Worm (Caenorhabditis elegans) whole organism, dauer: Measurements from ENCODE around the gene sdz-32.
"Not testable (repeated sequence)": the region's sequence is repeated elsewhere in the genome, so short reads cannot be mapped to it uniquely, and the experiment has no call there.

ENCODE experiments used
- unc-62 ChIP-seq: sonication (generic microtip); optimal IDR thresholded peaks from 2 replicates; lab custom pipeline; 2017; ENCODE audit warnings: missing biosample characterization, missing genetic modification reagents, missing genetic modification characterization

sdz-32 gene

ce11 chrII:3447906-3448305, 25.9 kb upstream of the sdz-32 start, which contains the start of gene C16C8.21:
Gene C16C8.21 (plus strand): TSS chrII:3448206.
- no peak for TF ChIP-seq unc-62

ce11 chrII:3448776-3449280, 25.0 kb upstream of the sdz-32 start, which contains the start of gene C16C8.25:
Gene C16C8.25 (plus strand): TSS chrII:3449230.
- no peak for TF ChIP-seq unc-62

DNA sequence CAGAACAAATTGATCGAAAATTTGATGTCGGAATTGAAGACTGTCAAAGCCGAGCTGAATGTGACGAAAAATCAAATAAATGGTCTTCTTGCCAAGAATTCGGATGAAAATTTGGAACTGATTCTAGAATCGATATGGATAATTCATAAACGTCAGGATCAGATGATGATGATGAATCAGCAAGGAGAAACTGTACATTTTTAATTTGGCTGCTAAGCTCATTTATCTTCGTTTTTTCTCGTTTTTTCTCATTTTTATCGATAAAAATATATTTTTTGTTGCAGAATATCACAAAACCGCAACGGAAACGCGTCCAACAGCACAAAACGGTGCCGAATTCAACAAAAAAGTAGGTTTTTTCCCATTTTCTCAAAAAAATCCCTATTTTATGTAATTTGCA, 24.3 kb upstream of the sdz-32 start, which contains the start of gene C16C8.14:
Gene C16C8.14, plus strand, starts transcription at position 301 of the 400 bp plus-strand sequence.
- TF ChIP-seq unc-62, result not testable (repeated sequence)

ce11 chrII:3452421-3452820, 21.4 kb upstream of the sdz-32 start, which contains the start of gene C16C8.12:
Gene C16C8.12 (plus strand): TSS chrII:3452721.
- no peak for TF ChIP-seq unc-62

ce11 chrII:3453521-3453920, 20.3 kb upstream of the sdz-32 start, which contains the start of gene C16C8.11:
Gene C16C8.11 (plus strand): TSS chrII:3453708.
- TF ChIP-seq unc-62, result no peak

- no peak for TF ChIP-seq unc-62
Observed at ce11 chrII:3458209-3458608, 15.6 kb upstream of the sdz-32 start, which contains the start of the genes C16C8.26 and C16C8.19. Gene C16C8.26 (minus strand): TSS chrII:3458309. Gene C16C8.19 (plus strand): TSS chrII:3458487.

- TF ChIP-seq unc-62, result no peak
Observed at ce11 chrII:3459199-3459598, 14.6 kb upstream of the sdz-32 start.

DNA sequence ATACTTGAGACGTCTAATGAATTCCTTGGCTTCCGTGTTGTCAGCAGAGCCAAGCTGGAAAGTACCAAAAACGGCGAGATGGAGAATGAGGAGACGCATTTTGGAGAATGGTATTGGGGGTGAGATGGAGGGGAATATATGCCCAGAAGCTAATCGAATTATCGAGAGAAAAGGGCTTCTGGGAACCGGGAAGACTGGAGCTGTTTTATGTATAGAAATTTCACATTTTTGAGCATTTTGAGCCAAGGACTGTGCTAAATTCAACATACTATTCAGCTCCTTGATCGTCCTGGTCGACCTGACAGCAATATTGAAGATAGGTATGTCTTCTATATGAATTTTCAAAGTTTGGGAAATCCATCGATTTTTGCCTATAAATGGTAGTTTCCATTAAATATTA, 13.8 kb upstream of the sdz-32 start, which contains the start of gene C16C8.7:
Gene C16C8.7, minus strand, starts transcription at position 101 of the 400 bp plus-strand sequence.
- no peak for TF ChIP-seq unc-62

DNA sequence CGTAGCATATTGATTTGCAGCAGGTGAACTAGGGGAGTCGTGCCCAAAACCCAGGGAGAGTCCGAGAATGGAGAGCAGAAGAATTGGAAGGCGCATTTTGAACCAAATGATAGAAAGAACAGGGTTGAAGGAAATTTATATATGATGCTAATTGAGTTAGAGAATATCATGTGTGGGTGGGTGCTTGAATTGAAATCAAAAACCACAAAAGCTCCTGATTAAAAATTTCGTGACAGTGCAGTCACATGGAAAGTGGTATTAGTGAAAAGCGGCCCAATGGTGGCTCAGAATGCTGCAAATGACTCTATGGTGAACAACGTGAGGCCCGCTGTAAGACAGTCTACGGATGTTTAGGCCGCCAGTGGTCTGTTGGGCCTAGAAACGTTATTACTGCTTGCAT, 12.3 kb upstream of the sdz-32 start, which contains the start of gene C16C8.8:
Gene C16C8.8, minus strand, starts transcription at position 101 of the 400 bp plus-strand sequence.
- no peak for TF ChIP-seq unc-62

DNA sequence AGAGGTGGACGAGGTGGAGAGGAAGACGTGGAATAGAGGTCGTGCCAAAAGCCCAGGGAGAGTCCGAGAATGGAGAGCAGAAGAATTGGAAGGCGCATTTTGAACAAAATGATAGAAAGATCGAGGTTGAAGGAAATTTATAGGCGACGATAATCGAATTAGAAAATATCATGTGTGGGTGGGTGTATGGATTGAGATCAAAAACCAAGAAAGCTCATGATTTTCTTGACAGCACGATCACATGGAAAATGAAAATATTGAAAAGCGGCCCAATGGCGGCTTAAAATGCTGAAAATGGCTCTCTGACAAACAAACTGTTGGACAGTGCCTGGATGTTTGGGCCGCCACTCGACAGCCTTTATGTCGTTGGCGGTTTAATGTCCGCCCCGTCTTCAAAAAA, 10.7 kb upstream of the sdz-32 start, which contains the start of gene C16C8.9:
Gene C16C8.9, minus strand, starts transcription at position 101 of the 400 bp plus-strand sequence.
- no peak for TF ChIP-seq unc-62

- not testable (repeated sequence) for TF ChIP-seq unc-62
Observed at ce11 chrII:3464580-3464979, 9.3 kb upstream of the sdz-32 start, which contains the start of gene C16C8.10. Gene C16C8.10 (minus strand): TSS chrII:3464680.

DNA sequence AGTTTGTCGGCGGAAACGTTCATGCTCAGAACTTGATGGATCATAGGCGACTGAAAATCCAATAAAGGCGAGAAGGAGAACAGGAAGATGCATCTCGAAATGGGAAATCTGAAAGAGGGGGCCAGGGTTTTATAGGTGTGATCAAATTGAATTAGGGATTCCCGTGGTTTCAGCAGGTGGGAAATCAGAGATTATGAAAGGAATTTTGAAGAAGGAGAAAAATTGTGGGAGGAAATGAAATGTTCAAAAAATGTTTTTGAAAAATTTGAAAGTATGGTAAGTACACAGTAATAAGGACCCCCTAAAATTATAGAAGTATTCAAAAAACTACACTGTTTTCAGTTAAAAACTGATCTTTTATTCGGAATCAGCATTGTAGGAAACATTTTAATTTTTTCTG, 3.3 kb upstream of the sdz-32 start, which contains the start of gene Y49F6B.20:
Gene Y49F6B.20, minus strand, starts transcription at position 101 of the 400 bp plus-strand sequence.
- TF ChIP-seq unc-62, result no peak

DNA sequence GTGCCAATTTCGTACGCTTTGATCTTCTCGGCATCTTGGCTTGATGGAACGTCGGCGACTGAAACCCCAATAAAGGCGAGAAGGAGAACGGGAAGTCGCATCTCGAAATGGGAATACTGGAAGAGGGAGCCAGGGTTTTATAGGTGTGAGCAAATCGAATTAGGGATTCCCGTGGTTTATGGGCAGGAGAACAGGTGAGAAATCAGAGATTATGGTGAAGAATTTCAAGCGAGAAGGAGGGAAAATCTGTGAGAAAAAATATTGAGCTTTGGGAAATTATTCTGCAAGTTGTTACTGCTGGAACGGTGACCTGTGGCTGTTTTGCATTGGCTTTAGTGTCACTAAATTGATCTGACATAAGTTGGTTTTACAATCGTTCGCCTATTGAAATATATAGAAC, 2.2 kb upstream of the sdz-32 start, which contains the start of gene Y49F6B.13:
Gene Y49F6B.13, minus strand, starts transcription at position 101 of the 400 bp plus-strand sequence.
- TF ChIP-seq unc-62, result no peak

- TF ChIP-seq unc-62, result no peak
Observed at ce11 chrII:3472316-3472715, 1.5 kb upstream of the sdz-32 start, which contains the start of gene Y49F6B.12. Gene Y49F6B.12 (minus strand): TSS chrII:3472416.

DNA sequence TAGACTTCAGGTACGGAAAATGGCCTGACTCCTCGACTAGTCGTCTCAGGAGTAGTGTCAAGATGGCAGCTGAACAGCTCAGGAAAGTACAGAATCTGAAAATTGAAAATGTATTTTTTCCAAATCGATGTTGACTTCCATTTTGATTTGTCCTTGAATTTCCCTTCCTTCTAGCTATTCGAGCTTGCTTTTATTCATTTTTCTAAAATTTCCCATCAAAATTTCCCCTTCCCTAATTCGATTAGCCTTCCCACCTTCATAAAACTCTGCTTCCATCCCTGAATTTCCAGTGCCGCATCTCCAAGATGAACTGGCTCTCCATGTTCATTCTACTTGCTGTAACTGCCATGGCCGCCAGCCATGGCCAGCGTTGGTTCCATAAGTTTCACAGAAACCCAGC, 1.0 kb upstream of the sdz-32 start, which contains the start of gene Y49F6B.6:
Gene Y49F6B.6, plus strand, starts transcription at position 301 of the 400 bp plus-strand sequence.
- TF ChIP-seq unc-62, result no peak

DNA sequence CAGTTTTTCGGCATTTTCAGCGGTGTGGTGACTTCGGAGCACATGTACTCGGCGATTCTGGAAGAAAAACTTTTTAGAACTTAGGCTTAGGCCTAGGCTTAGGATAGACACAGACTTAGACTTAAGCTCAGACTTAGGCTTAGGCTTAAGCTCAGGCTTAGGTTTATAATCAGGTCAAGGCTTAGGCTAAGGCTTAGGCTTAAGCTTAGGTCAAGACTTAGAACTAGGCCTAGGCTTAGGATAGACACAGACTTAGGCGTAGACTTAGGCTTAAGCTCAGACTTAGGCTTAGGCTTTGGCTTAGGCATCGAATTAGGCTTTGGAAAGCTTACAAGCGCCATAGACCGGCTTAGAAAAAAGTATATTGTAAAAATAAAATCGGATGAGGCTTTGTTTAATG, 2.7 kb downstream of the sdz-32 start:
- no peak for TF ChIP-seq unc-62

DNA sequence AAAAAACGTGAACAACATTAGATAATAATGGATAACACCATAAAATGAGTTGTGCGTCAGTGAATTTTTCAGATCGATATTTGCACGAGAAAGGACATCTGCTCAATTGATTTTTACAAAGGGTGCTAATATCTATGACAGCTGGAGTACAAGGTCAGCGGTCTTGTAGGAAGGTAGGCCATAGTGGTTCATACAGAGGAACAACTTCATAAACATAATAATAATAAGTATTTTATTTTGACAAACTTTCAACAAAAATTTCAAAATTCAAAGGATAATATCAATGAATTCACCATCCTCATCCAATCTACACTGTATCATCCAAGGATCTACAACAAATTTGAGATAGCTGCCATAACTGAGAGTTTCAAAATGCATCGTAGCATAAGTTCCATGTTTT, 3.3 kb downstream of the sdz-32 start, which contains the start of gene fbxb-104:
Gene fbxb-104, minus strand, starts transcription at position 101 of the 400 bp plus-strand sequence.
- TF ChIP-seq unc-62, result no peak

ce11 chrII:3481584-3481983, 7.7 kb downstream of the sdz-32 start, which contains the start of gene Y49F6B.8:
Gene Y49F6B.8 (minus strand): TSS chrII:3481684.
- TF ChIP-seq unc-62, result no peak
